Worm (Caenorhabditis elegans): ENCODE results near the gene K01A11.3.

Gene K01A11.3

ce11 chrIII:3452563-3453210 lies at the start of gene K01A11.3, which contains the start of gene C34C12.12:
K01A11.3 (minus strand) TSS chrIII:3452613.
C34C12.12 (plus strand) TSS chrIII:3453194.
- TF ChIP-seq klf-2 (GFP tag; conservative IDR thresholded peaks at IDR 0.05), result no peak
- TF ChIP-seq cog-1 (tag; optimal IDR thresholded peaks at IDR 0.05), result no peak
- TF ChIP-seq med-1 (GFP tag; optimal IDR thresholded peaks at IDR 0.05; ENCODE audit: insufficient read depth), result no peak
- TF ChIP-seq ztf-29 (GFP tag; IDR thresholded peaks at IDR 0.05), result no peak
- no peak for TF ChIP-seq tab-1 (GFP tag; IDR thresholded peaks at IDR 0.05)
- TF ChIP-seq ref-1 (GFP tag; conservative IDR thresholded peaks at IDR 0.05), result no peak
- no peak for TF ChIP-seq T22C8.4 (GFP tag; IDR thresholded peaks at IDR 0.05)
- no peak for TF ChIP-seq ztf-23 (GFP tag; IDR thresholded peaks at IDR 0.05)
- TF ChIP-seq flt-1 (GFP tag; IDR thresholded peaks at IDR 0.05), result no peak

- TF ChIP-seq ref-1 (GFP tag; conservative IDR thresholded peaks at IDR 0.05) (peak; percentile 94), flt-1 (GFP tag; IDR thresholded peaks at IDR 0.05) (peak; percentile 97), T22C8.4 (GFP tag; IDR thresholded peaks at IDR 0.05) (peak; percentile 93), klf-2 (GFP tag; conservative IDR thresholded peaks at IDR 0.05) (peak; percentile 99), ztf-29 (GFP tag; IDR thresholded peaks at IDR 0.05) (peak; percentile 89), tab-1 (GFP tag; IDR thresholded peaks at IDR 0.05) (peak; percentile 91), cog-1 (tag; optimal IDR thresholded peaks at IDR 0.05) (peak; percentile 97), med-1 (GFP tag; optimal IDR thresholded peaks at IDR 0.05; ENCODE audit: insufficient read depth) (no peak), ztf-23 (GFP tag; IDR thresholded peaks at IDR 0.05) (peak; percentile 97)
Observed at ce11 chrIII:3499850-3500249, 47.4 kb upstream of the K01A11.3 start.

ce11 chrIII:3498957-3499356 lies 46.5 kb upstream of the K01A11.3 start, which contains the start of gene M01F1.9:
M01F1.9 (minus strand) TSS chrIII:3499057.
- TF ChIP-seq ztf-29 (GFP tag; IDR thresholded peaks at IDR 0.05) (no peak), tab-1 (GFP tag; IDR thresholded peaks at IDR 0.05) (no peak), flt-1 (GFP tag; IDR thresholded peaks at IDR 0.05) (no peak), ztf-23 (GFP tag; IDR thresholded peaks at IDR 0.05) (no peak), cog-1 (tag; optimal IDR thresholded peaks at IDR 0.05) (no peak), T22C8.4 (GFP tag; IDR thresholded peaks at IDR 0.05) (no peak), ref-1 (GFP tag; conservative IDR thresholded peaks at IDR 0.05) (no peak), med-1 (GFP tag; optimal IDR thresholded peaks at IDR 0.05; ENCODE audit: insufficient read depth) (no peak), klf-2 (GFP tag; conservative IDR thresholded peaks at IDR 0.05) (no peak)

ce11 chrIII:3493138-3493537 lies 40.7 kb upstream of the K01A11.3 start, which contains the start of gene gly-14:
gly-14 (minus strand) TSS chrIII:3493238.
- TF ChIP-seq flt-1 (GFP tag; IDR thresholded peaks at IDR 0.05), result no peak
- no peak for TF ChIP-seq T22C8.4 (GFP tag; IDR thresholded peaks at IDR 0.05)
- TF ChIP-seq med-1 (GFP tag; optimal IDR thresholded peaks at IDR 0.05; ENCODE audit: insufficient read depth), result no peak
- TF ChIP-seq ref-1 (GFP tag; conservative IDR thresholded peaks at IDR 0.05), result no peak
- TF ChIP-seq ztf-29 (GFP tag; IDR thresholded peaks at IDR 0.05), result no peak
- no peak for TF ChIP-seq tab-1 (GFP tag; IDR thresholded peaks at IDR 0.05)
- no peak for TF ChIP-seq klf-2 (GFP tag; conservative IDR thresholded peaks at IDR 0.05)
- TF ChIP-seq ztf-23 (GFP tag; IDR thresholded peaks at IDR 0.05), result no peak
- no peak for TF ChIP-seq cog-1 (tag; optimal IDR thresholded peaks at IDR 0.05)

- TF ChIP-seq med-1 (GFP tag; optimal IDR thresholded peaks at IDR 0.05; ENCODE audit: insufficient read depth) (no peak), T22C8.4 (GFP tag; IDR thresholded peaks at IDR 0.05) (no peak), klf-2 (GFP tag; conservative IDR thresholded peaks at IDR 0.05) (no peak), ref-1 (GFP tag; conservative IDR thresholded peaks at IDR 0.05) (no peak), tab-1 (GFP tag; IDR thresholded peaks at IDR 0.05) (no peak), ztf-29 (GFP tag; IDR thresholded peaks at IDR 0.05) (no peak), cog-1 (tag; optimal IDR thresholded peaks at IDR 0.05) (no peak), ztf-23 (GFP tag; IDR thresholded peaks at IDR 0.05) (no peak), flt-1 (GFP tag; IDR thresholded peaks at IDR 0.05) (no peak)
Observed at ce11 chrIII:3488224-3488623, 35.8 kb upstream of the K01A11.3 start, which contains the start of gene C34C12.7. C34C12.7 (minus strand) TSS chrIII:3488341.

ce11 chrIII:3487133-3487532 lies 34.7 kb upstream of the K01A11.3 start:
- TF ChIP-seq ztf-29 (GFP tag; IDR thresholded peaks at IDR 0.05) (no peak), klf-2 (GFP tag; conservative IDR thresholded peaks at IDR 0.05) (no peak), cog-1 (tag; optimal IDR thresholded peaks at IDR 0.05) (no peak), flt-1 (GFP tag; IDR thresholded peaks at IDR 0.05) (no peak), med-1 (GFP tag; optimal IDR thresholded peaks at IDR 0.05; ENCODE audit: insufficient read depth) (no peak), tab-1 (GFP tag; IDR thresholded peaks at IDR 0.05) (no peak)

- TF ChIP-seq cog-1 (tag; optimal IDR thresholded peaks at IDR 0.05) (no peak), T22C8.4 (GFP tag; IDR thresholded peaks at IDR 0.05) (no peak)
Observed at ce11 chrIII:3486055-3486454, 33.6 kb upstream of the K01A11.3 start.

ce11 chrIII:3484995-3485394 lies 32.6 kb upstream of the K01A11.3 start:
- no peak for TF ChIP-seq med-1 (GFP tag; optimal IDR thresholded peaks at IDR 0.05; ENCODE audit: insufficient read depth)
- no peak for TF ChIP-seq ztf-23 (GFP tag; IDR thresholded peaks at IDR 0.05)
- TF ChIP-seq flt-1 (GFP tag; IDR thresholded peaks at IDR 0.05), result no peak
- TF ChIP-seq tab-1 (GFP tag; IDR thresholded peaks at IDR 0.05), result no peak
- no peak for TF ChIP-seq klf-2 (GFP tag; conservative IDR thresholded peaks at IDR 0.05)
- TF ChIP-seq cog-1 (tag; optimal IDR thresholded peaks at IDR 0.05), result no peak
- no peak for TF ChIP-seq ref-1 (GFP tag; conservative IDR thresholded peaks at IDR 0.05)
- no peak for TF ChIP-seq ztf-29 (GFP tag; IDR thresholded peaks at IDR 0.05)
- no peak for TF ChIP-seq T22C8.4 (GFP tag; IDR thresholded peaks at IDR 0.05)

ce11 chrIII:3482291-3482690 lies 29.9 kb upstream of the K01A11.3 start, which contains the start of gene C34C12.6:
C34C12.6 (plus strand) TSS chrIII:3482591.
- TF ChIP-seq ztf-29 (GFP tag; IDR thresholded peaks at IDR 0.05) (no peak), med-1 (GFP tag; optimal IDR thresholded peaks at IDR 0.05; ENCODE audit: insufficient read depth) (no peak), ref-1 (GFP tag; conservative IDR thresholded peaks at IDR 0.05) (no peak), tab-1 (GFP tag; IDR thresholded peaks at IDR 0.05) (no peak), T22C8.4 (GFP tag; IDR thresholded peaks at IDR 0.05) (no peak)

ce11 chrIII:3480950-3481349 lies 28.5 kb upstream of the K01A11.3 start:
- no peak for TF ChIP-seq flt-1 (GFP tag; IDR thresholded peaks at IDR 0.05)

Measured in whole organism, midembryonic.